Fruit fly (Drosophila melanogaster): ENCODE results near the gene alph.

- no peak for TF ChIP-seq Poxn (GFP tag; IDR thresholded peaks at IDR 0.05)
- TF ChIP-seq ato (GFP tag; IDR thresholded peaks at IDR 0.05; ENCODE audit: partially characterized antibody) = no peak
- no peak for TF ChIP-seq CG34376 (GFP tag; optimal IDR thresholded peaks at IDR 0.05)
- no peak for TF ChIP-seq Oli (tag; optimal IDR thresholded peaks at IDR 0.05)
- TF ChIP-seq CG12769 (tag; optimal IDR thresholded peaks at IDR 0.05) = no peak
- no peak for TF ChIP-seq CG6683 (GFP tag; optimal IDR thresholded peaks at IDR 0.05)
- no peak for TF ChIP-seq CG17328 (GFP tag; IDR thresholded peaks at IDR 0.05)
- TF ChIP-seq Mrtf (GFP tag; IDR thresholded peaks at IDR 0.05) = no peak
- no peak for TF ChIP-seq CG7745 (tag; optimal IDR thresholded peaks at IDR 0.05)
- no peak for TF ChIP-seq CG1792 (GFP tag; optimal IDR thresholded peaks at IDR 0.05)
- TF ChIP-seq ci (GFP tag; IDR thresholded peaks at IDR 0.05) = no peak
These were observed 6.5 kb upstream of the alph start for dm6 chr3R:29585015-29585701.

All from whole organism, embryonic.